Worm (Caenorhabditis elegans): ENCODE measurements around the gene skr-15.

ce11 chrII:3808643-3809042, 15.3 kb upstream of the skr-15 start:
- TF ChIP-seq ama-1 (optimal IDR thresholded peaks at IDR 0.05) (no peak), B0310.2 (tag; optimal IDR thresholded peaks at IDR 0.05) (no peak)

Data from whole organism, early embryonic.